Worm (Caenorhabditis elegans) whole organism, L4 larva: ENCODE measurements around the gene F53A9.6.

Source experiments
- D1046.2 ChIP-seq: fragments of 200-800 bp; sonication (Bioruptor generic); IDR thresholded peaks from 2 replicates; pipeline ENCODE4 v1.3.6; 2022; ENCODE audit warnings: missing genetic modification characterization, missing compliant biosample characterization
- T20F7.1 ChIP-seq: fragments of 200-800 bp; sonication (Bioruptor generic); optimal IDR thresholded peaks from 2 replicates; lab custom pipeline; 2018; ENCODE audit warnings: mild to moderate bottlenecking, missing genetic modification characterization, missing compliant biosample characterization
- T26A8.4 ChIP-seq: fragments of 200-800 bp; sonication (Bioruptor generic); IDR thresholded peaks from 2 replicates; pipeline ENCODE4 v1.3.6; 2022; ENCODE audit warnings: missing genetic modification characterization, missing compliant biosample characterization
- Y105C5A.15 ChIP-seq: fragments of 200-800 bp; sonication (Bioruptor generic); IDR thresholded peaks from 2 replicates; pipeline ENCODE4 v1.3.6; 2022; ENCODE audit warnings: missing genetic modification characterization, missing compliant biosample characterization
- aha-1 ChIP-seq: fragments of 150-350 bp; peaks from one replicate; lab custom pipeline; 2014; ENCODE audit warnings: missing biosample characterization, missing genetic modification characterization
- aly-2 ChIP-seq: sonication (generic microtip); optimal IDR thresholded peaks from 2 replicates; lab custom pipeline; 2018; ENCODE audit warnings: missing biosample characterization, missing genetic modification characterization
- ama-1 ChIP-seq: fragments of 150-350 bp; optimal IDR thresholded peaks from 2 replicates; lab custom pipeline; 2014; ENCODE audit warnings: inconsistent platforms, mixed read lengths
- ceh-20 ChIP-seq: fragments of 200-800 bp; sonication (Bioruptor generic); IDR thresholded peaks from 2 replicates; pipeline ENCODE4 v1.3.6; 2022; ENCODE audit warnings: missing genetic modification reagents, missing genetic modification characterization, missing compliant biosample characterization
- ces-1 ChIP-seq: fragments of 150-350 bp; sonication (generic microtip); optimal IDR thresholded peaks from 4 replicates; lab custom pipeline; 2014; ENCODE audit warnings: missing biosample characterization, missing genetic modification reagents, missing genetic modification characterization
- daf-16 ChIP-seq, 3 experiments: sonication (generic microtip); optimal IDR thresholded peaks; 2 replicates each; lab custom pipeline; 2016 to 2017; ENCODE audit warnings: missing genetic modification characterization in 3 of 3, missing genetic modification reagents in 3 of 3, mild to moderate bottlenecking in 2 of 3, missing compliant biosample characterization in 2 of 3, missing biosample characterization in 1 of 3, moderate library complexity in 1 of 3
- dmd-6 ChIP-seq: fragments of 200-800 bp; sonication (Bioruptor generic); IDR thresholded peaks from 2 replicates; pipeline ENCODE4 v1.3.6; 2022; ENCODE audit warnings: missing genetic modification reagents, missing genetic modification characterization, missing compliant biosample characterization
- dpl-1 ChIP-seq: fragments of 150-350 bp; optimal IDR thresholded peaks from 2 replicates; lab custom pipeline; 2014; ENCODE audit warnings: missing biosample characterization, missing genetic modification reagents, missing genetic modification characterization
- duxl-1 ChIP-seq: sonication (generic microtip); optimal IDR thresholded peaks from 2 replicates; lab custom pipeline; 2016; ENCODE audit warnings: mild to moderate bottlenecking, missing genetic modification characterization, moderate library complexity, missing compliant biosample characterization; ENCODE audit not compliant: poor library complexity
- dve-1 ChIP-seq: sonication (generic microtip); optimal IDR thresholded peaks from 2 replicates; lab custom pipeline; 2017; ENCODE audit warnings: antibody characterized with exemption, mild to moderate bottlenecking, missing genetic modification characterization, missing compliant biosample characterization; ENCODE audit not compliant: insufficient read depth
- egl-27 ChIP-seq: sonication (generic microtip); optimal IDR thresholded peaks from 3 replicates; lab custom pipeline; 2017; ENCODE audit warnings: missing biosample characterization, missing genetic modification reagents, missing genetic modification characterization
- egl-43 ChIP-seq: fragments of 200-800 bp; sonication (Bioruptor generic); IDR thresholded peaks from 2 replicates; pipeline ENCODE4 v1.3.6; 2022; ENCODE audit warnings: missing genetic modification reagents, missing genetic modification characterization, missing compliant biosample characterization
- gei-8 ChIP-seq: fragments of 200-800 bp; sonication (Bioruptor generic); optimal IDR thresholded peaks from 2 replicates; lab custom pipeline; 2018; ENCODE audit warnings: mild to moderate bottlenecking, missing genetic modification characterization, missing compliant biosample characterization
- hlh-11 ChIP-seq: fragments of 200-800 bp; sonication (Bioruptor generic); optimal IDR thresholded peaks from 2 replicates; lab custom pipeline; 2018; ENCODE audit warnings: mild to moderate bottlenecking, missing genetic modification characterization, missing compliant biosample characterization
- hlh-30 ChIP-seq: sonication (generic microtip); optimal IDR thresholded peaks from 2 replicates; lab custom pipeline; 2017; ENCODE audit warnings: antibody characterized with exemption, mild to moderate bottlenecking, missing genetic modification characterization, missing compliant biosample characterization; ENCODE audit not compliant: insufficient read depth
- lim-7 ChIP-seq: fragments of 200-800 bp; sonication (Bioruptor generic); IDR thresholded peaks from 2 replicates; pipeline ENCODE4 v1.3.6; 2022; ENCODE audit warnings: missing genetic modification characterization, missing compliant biosample characterization
- lin-13 ChIP-seq: fragments of 150-350 bp; optimal IDR thresholded peaks from 2 replicates; lab custom pipeline; 2014; ENCODE audit warnings: missing biosample characterization, missing genetic modification reagents, missing genetic modification characterization
- lin-15B ChIP-seq: fragments of 150-350 bp; sonication (generic microtip); optimal IDR thresholded peaks from 3 replicates; lab custom pipeline; 2014; ENCODE audit warnings: missing biosample characterization, missing genetic modification characterization
- lsy-2 ChIP-seq, 2 experiments: fragments of 150-350 bp in 1 of 2; sonication (generic microtip) in 1 of 2; optimal IDR thresholded peaks; 2 replicates each; lab custom pipeline; 2014 to 2017; ENCODE audit warnings: missing biosample characterization in 2 of 2, missing genetic modification characterization in 2 of 2
- madf-5 ChIP-seq, 2 experiments: fragments of 200-800 bp; sonication (Bioruptor generic); IDR thresholded peaks; 2 replicates each; pipeline ENCODE4 v1.3.6; 2022; ENCODE audit warnings: missing compliant biosample characterization in 2 of 2, missing genetic modification characterization in 2 of 2
- mdl-1 ChIP-seq, 2 experiments: fragments of 150-350 bp in 1 of 2; sonication (generic microtip) in 1 of 2; optimal IDR thresholded peaks; 2 replicates each; lab custom pipeline; 2014 to 2017; ENCODE audit warnings: missing biosample characterization in 2 of 2, missing genetic modification characterization in 2 of 2
- mdt-29 ChIP-seq: fragments of 200-800 bp; sonication (Bioruptor generic); IDR thresholded peaks from 2 replicates; pipeline ENCODE4 v1.3.6; 2022; ENCODE audit warnings: missing genetic modification reagents, missing genetic modification characterization, missing compliant biosample characterization
- mep-1 ChIP-seq: fragments of 150-350 bp; sonication (generic microtip); optimal IDR thresholded peaks from 3 replicates; lab custom pipeline; 2014; ENCODE audit warnings: missing biosample characterization, missing genetic modification characterization
- mes-2 ChIP-seq: sonication (generic microtip); optimal IDR thresholded peaks from 2 replicates; lab custom pipeline; 2016; ENCODE audit warnings: missing genotype, mild to moderate bottlenecking, missing genetic modification characterization, missing compliant biosample characterization; ENCODE audit not compliant: poor library complexity, severe bottlenecking
- mxl-3 ChIP-seq: fragments of 200-800 bp; sonication (Bioruptor generic); optimal IDR thresholded peaks from 2 replicates; lab custom pipeline; 2018; ENCODE audit warnings: mild to moderate bottlenecking, missing genetic modification characterization, missing compliant biosample characterization
- nhr-102 ChIP-seq: sonication (generic microtip); optimal IDR thresholded peaks from 2 replicates; lab custom pipeline; 2016; ENCODE audit warnings: mild to moderate bottlenecking, missing genetic modification characterization, moderate library complexity, missing compliant biosample characterization
- nhr-237 ChIP-seq: sonication (generic microtip); optimal IDR thresholded peaks from 2 replicates; lab custom pipeline; 2017; ENCODE audit warnings: missing biosample characterization, missing genetic modification characterization
- nhr-28 ChIP-seq: fragments of 150-350 bp; optimal IDR thresholded peaks from 2 replicates; lab custom pipeline; 2014; ENCODE audit warnings: missing biosample characterization, missing genetic modification characterization
- nhr-48 ChIP-seq: sonication (generic microtip); optimal IDR thresholded peaks from 2 replicates; lab custom pipeline; 2016; ENCODE audit warnings: mild to moderate bottlenecking, missing genetic modification characterization, missing compliant biosample characterization
- nhr-6 ChIP-seq: fragments of 150-350 bp; optimal IDR thresholded peaks from 2 replicates; lab custom pipeline; 2014; ENCODE audit warnings: missing biosample characterization, missing genetic modification characterization
- nhr-77 ChIP-seq: fragments of 150-350 bp; optimal IDR thresholded peaks from 2 replicates; lab custom pipeline; 2014; ENCODE audit warnings: missing biosample characterization, missing genetic modification characterization
- php-3 ChIP-seq: fragments of 200-800 bp; sonication (Bioruptor generic); IDR thresholded peaks from 2 replicates; pipeline ENCODE4 v1.3.6; 2022; ENCODE audit warnings: missing genetic modification reagents, missing genetic modification characterization, missing compliant biosample characterization
- pqm-1 ChIP-seq: sonication (generic microtip); optimal IDR thresholded peaks from 2 replicates; lab custom pipeline; 2017; ENCODE audit warnings: missing biosample characterization, missing genetic modification characterization
- saeg-2 ChIP-seq: fragments of 200-800 bp; sonication (Bioruptor generic); IDR thresholded peaks from 2 replicates; pipeline ENCODE4 v1.3.6; 2022; ENCODE audit warnings: missing genetic modification reagents, missing genetic modification characterization, missing compliant biosample characterization
- sdz-12 ChIP-seq: fragments of 200-800 bp; sonication (Bioruptor generic); optimal IDR thresholded peaks from 2 replicates; lab custom pipeline; 2018; ENCODE audit warnings: mild to moderate bottlenecking, missing genetic modification characterization, missing compliant biosample characterization
- skn-1 ChIP-seq: fragments of 150-350 bp; optimal IDR thresholded peaks from 2 replicates; lab custom pipeline; 2014; ENCODE audit warnings: missing biosample characterization, missing genetic modification characterization
- tra-1 ChIP-seq: fragments of 200-800 bp; sonication (Bioruptor generic); IDR thresholded peaks from 2 replicates; pipeline ENCODE4 v1.3.6; 2022; ENCODE audit warnings: missing genetic modification reagents, missing genetic modification characterization, missing compliant biosample characterization
- unc-130 ChIP-seq: sonication (generic microtip); optimal IDR thresholded peaks from 2 replicates; lab custom pipeline; 2016; ENCODE audit warnings: missing genetic modification reagents, missing genetic modification characterization, missing compliant biosample characterization
- unc-62 ChIP-seq, 3 experiments: fragments of 150-350 bp in 1 of 3; sonication (generic microtip); optimal IDR thresholded peaks in 2 of 3; peaks in 1 of 3; 1 replicate in 1 of 3; 2 replicates in 2 of 3; lab custom pipeline; 2014 to 2017; ENCODE audit warnings: missing biosample characterization in 3 of 3, missing genetic modification characterization in 3 of 3, missing genetic modification reagents in 3 of 3, missing genotype in 1 of 3
- vab-7 ChIP-seq: fragments of 200-800 bp; sonication (Bioruptor generic); IDR thresholded peaks from 2 replicates; pipeline ENCODE4 v1.3.6; 2022; ENCODE audit warnings: missing genetic modification reagents, missing genetic modification characterization, missing compliant biosample characterization

Gene F53A9.6

DNA sequence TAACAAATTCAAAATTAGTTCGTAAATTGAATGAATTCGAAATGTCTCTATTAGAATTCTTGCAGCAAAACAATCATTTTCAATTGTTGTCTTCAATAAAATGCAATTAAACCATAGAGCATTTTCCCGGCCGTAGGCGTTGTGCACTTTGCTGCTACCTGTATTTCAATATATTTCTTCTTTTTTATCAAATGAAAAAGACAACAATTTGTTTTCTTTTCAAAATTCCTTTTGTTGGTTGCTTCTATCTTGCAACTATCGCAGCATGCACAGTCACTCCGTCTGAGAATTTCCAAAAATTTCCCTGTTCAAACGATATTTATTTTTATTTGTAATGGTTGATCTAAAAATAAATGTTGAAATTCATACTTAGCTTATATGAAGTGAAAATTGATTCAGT, 38.5 kb downstream of the F53A9.6 start:
- TF ChIP-seq unc-62 (GFP tag; optimal IDR thresholded peaks at IDR 0.05 in 1 of 2; lab: Kevin White, UChicago) (peak in 1 of 2 experiments; percentile 93), unc-62 (tag; optimal IDR thresholded peaks at IDR 0.05; lab: Kevin White, UChicago) (no peak), unc-130 (no peak), lin-15B (tag; lab: Kevin White, UChicago) (no peak), tra-1 (GFP tag; lab: Robert Waterston, UW) (no peak)
- TF ChIP-seq, all 104 proteins: peak for 1

- TF ChIP-seq hlh-11 (tag; lab: Kevin White, UChicago): peak; percentile 81
- TF ChIP-seq Y105C5A.15: no peak
- TF ChIP-seq unc-130: no peak
- no peak for TF ChIP-seq daf-16 (GFP tag; optimal IDR thresholded peaks at IDR 0.05; lab: Kevin White, UChicago)
- TF ChIP-seq daf-16 (tag; optimal IDR thresholded peaks at IDR 0.05; lab: Kevin White, UChicago): peak; percentile 88
- TF ChIP-seq nhr-77 (tag; lab: Kevin White, UChicago): peak; percentile 57
- no peak for TF ChIP-seq D1046.2 (GFP tag; lab: Robert Waterston, UW)
- peak; percentile 65 for TF ChIP-seq nhr-28 (tag; lab: Kevin White, UChicago)
- TF ChIP-seq dmd-6 (GFP tag; lab: Robert Waterston, UW): peak; percentile 91
- TF ChIP-seq nhr-102 (tag; lab: Kevin White, UChicago): peak; percentile 53
- TF ChIP-seq dpl-1: peak; percentile 10
- TF ChIP-seq nhr-237 (tag; lab: Kevin White, UChicago): no peak
- no peak for TF ChIP-seq aly-2 (tag; lab: Kevin White, UChicago)
- no peak for TF ChIP-seq vab-7 (GFP tag; lab: Robert Waterston, UW)
- peak; percentile 44; the same call in 1 of the 2 replicates for TF ChIP-seq mdt-29 (GFP tag; lab: Robert Waterston, UW)
- TF ChIP-seq mes-2 (tag; lab: Kevin White, UChicago): peak; percentile 12
- no peak for TF ChIP-seq ama-1
- no peak for TF ChIP-seq lim-7 (GFP tag; lab: Robert Waterston, UW)
- peak; percentile 42; the same call in 1 of the 2 replicates for TF ChIP-seq ceh-20
- peak; percentile 14 for TF ChIP-seq T20F7.1 (GFP tag; lab: Kevin White, UChicago)
- peak in 1 of 2 experiments; percentile 59 for TF ChIP-seq unc-62 (GFP tag; optimal IDR thresholded peaks at IDR 0.05 in 1 of 2; lab: Kevin White, UChicago)
- no peak for TF ChIP-seq unc-62 (tag; optimal IDR thresholded peaks at IDR 0.05; lab: Kevin White, UChicago)
- TF ChIP-seq gei-8: no peak
- TF ChIP-seq nhr-6 (tag; lab: Kevin White, UChicago): no peak
- TF ChIP-seq mxl-3 (GFP tag; lab: Kevin White, UChicago): peak; percentile 72
- TF ChIP-seq ces-1 (GFP tag; lab: Kevin White, UChicago): no peak
- peak; percentile 93 for TF ChIP-seq dve-1
- no peak for TF ChIP-seq skn-1 (tag; lab: Kevin White, UChicago)
- TF ChIP-seq mdl-1 (tag; optimal IDR thresholded peaks at IDR 0.05; lab: Kevin White, UChicago): peak in 1 of 2 experiments; percentile 78
- TF ChIP-seq madf-5 (GFP tag; IDR thresholded peaks at IDR 0.05; lab: Robert Waterston, UW): no peak
- no peak for TF ChIP-seq duxl-1 (tag; lab: Kevin White, UChicago)
- TF ChIP-seq php-3 (GFP tag; lab: Robert Waterston, UW): peak; percentile 59
- TF ChIP-seq lsy-2 (tag; optimal IDR thresholded peaks at IDR 0.05; lab: Kevin White, UChicago): peak in 1 of 2 experiments; percentile 12
- peak; percentile 29 for TF ChIP-seq pqm-1
- no peak for TF ChIP-seq aha-1 (tag; lab: Kevin White, UChicago)
- no peak for TF ChIP-seq T26A8.4 (GFP tag; lab: Robert Waterston, UW)
- TF ChIP-seq hlh-30: peak; percentile 95
- no peak for TF ChIP-seq lin-13 (GFP tag; lab: Kevin White, UChicago)
- TF ChIP-seq tra-1 (GFP tag; lab: Robert Waterston, UW): peak; percentile 77
- no peak for TF ChIP-seq egl-27 (tag; lab: Kevin White, UChicago)
- TF ChIP-seq egl-43 (GFP tag; lab: Robert Waterston, UW): no peak
- no peak for TF ChIP-seq lin-15B (tag; lab: Kevin White, UChicago)
- TF ChIP-seq mep-1: peak; percentile 53
- TF ChIP-seq saeg-2: no peak
- TF ChIP-seq sdz-12 (GFP tag; lab: Kevin White, UChicago): no peak
- peak; percentile 68 for TF ChIP-seq nhr-48 (tag; lab: Kevin White, UChicago)
- TF ChIP-seq, all 104 proteins: peak for 22
These were observed 39.1 kb downstream of the F53A9.6 start for ce11 chrX:8674514-8674913.
